Worm (Caenorhabditis elegans): ENCODE data around the gene lipl-1.

DNA sequence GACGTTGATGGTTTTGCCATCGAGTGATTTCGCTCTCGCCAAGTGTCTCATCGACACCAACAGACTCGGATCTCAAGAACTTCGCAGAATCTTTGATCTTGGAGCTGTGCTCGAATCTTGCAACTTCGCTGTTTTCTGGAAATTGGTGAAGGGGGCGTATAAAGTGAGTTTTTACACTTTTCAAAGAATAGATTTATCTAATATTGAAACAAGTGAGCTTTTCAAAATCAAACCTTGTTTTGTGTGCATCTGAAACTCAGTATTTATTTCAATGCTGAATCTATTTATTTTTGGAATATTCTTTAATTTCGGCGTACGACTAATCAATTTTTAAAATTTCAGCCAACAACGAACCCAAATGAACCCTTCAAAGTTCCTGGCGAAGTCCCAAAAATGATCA lies 34.5 kb downstream of the lipl-1 start:
- no peak for TF ChIP-seq ztf-11 (tag; optimal IDR thresholded peaks at IDR 0.05)
- no peak for TF ChIP-seq ztf-4 (tag; optimal IDR thresholded peaks at IDR 0.05)
- no peak for TF ChIP-seq lin-13 (GFP tag; optimal IDR thresholded peaks at IDR 0.05)
- TF ChIP-seq nhr-12 (tag; optimal IDR thresholded peaks at IDR 0.05): no peak
- TF ChIP-seq tbx-2 (tag; optimal IDR thresholded peaks at IDR 0.05): no peak
- no peak for TF ChIP-seq rnt-1 (tag; optimal IDR thresholded peaks at IDR 0.05)
- TF ChIP-seq lsy-2 (tag; optimal IDR thresholded peaks at IDR 0.05): no peak
- TF ChIP-seq lin-39 (tag; optimal IDR thresholded peaks at IDR 0.05): no peak
- no peak for TF ChIP-seq lin-35 (GFP tag; optimal IDR thresholded peaks at IDR 0.05)
- no peak for TF ChIP-seq ama-1 (optimal IDR thresholded peaks at IDR 0.05)
- no peak for TF ChIP-seq fkh-10 (GFP tag; optimal IDR thresholded peaks at IDR 0.05)
- TF ChIP-seq skn-1 (tag; optimal IDR thresholded peaks at IDR 0.05): no peak
- no peak for TF ChIP-seq ceh-82 (tag; optimal IDR thresholded peaks at IDR 0.05)
- no peak for TF ChIP-seq jun-1 (tag; optimal IDR thresholded peaks at IDR 0.05)

All from whole organism, L1 larva.